Worm (Caenorhabditis elegans): ENCODE measurements around the gene npr-42.

DNA sequence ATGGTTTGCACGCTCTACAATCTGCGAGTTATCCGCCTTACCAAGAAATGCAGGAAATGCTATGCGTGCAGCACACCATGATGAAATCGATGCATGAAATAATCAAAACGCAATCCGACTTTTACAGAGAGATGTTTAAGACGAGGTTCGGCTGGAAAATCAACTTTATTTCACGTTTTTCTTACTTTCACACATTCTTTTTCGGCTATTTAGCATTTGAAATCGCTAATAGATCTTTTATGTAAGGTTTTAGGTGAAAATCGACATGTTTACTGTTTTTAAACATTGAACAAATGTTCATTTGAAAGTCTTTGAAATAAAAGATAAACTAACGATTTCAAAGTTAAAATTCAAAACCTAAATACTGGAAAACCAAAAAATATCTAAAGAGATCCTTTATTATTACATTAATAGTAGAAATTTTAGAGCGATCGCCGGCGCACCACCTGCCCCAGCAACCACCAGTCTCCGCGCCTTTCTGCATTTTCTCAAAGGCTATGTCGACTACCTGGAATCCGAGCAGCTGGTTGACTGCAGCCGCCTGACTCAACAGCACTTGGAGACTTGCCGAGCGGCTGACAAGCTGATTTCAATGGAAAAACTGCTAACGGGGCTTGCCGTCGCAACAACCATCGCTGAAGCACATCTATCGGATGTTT lies 47.8 kb upstream of the npr-42 start:
- TF ChIP-seq R02D3.7 (tag; optimal IDR thresholded peaks at IDR 0.05) (no peak), madf-9 (GFP tag; conservative IDR thresholded peaks at IDR 0.05) (no peak), lin-39 (tag; optimal IDR thresholded peaks at IDR 0.05) (no peak), duxl-1 (tag; optimal IDR thresholded peaks at IDR 0.05; ENCODE audit: poor library complexity) (no peak), nhr-11 (tag; optimal IDR thresholded peaks at IDR 0.05) (no peak), dve-1 (tag; optimal IDR thresholded peaks at IDR 0.05; ENCODE audit: insufficient read depth) (no peak), pha-4 (GFP tag; IDR thresholded peaks at IDR 0.05) (peak; percentile 53), pha-4 (tag; optimal IDR thresholded peaks at IDR 0.05) (no peak), tag-97 (GFP tag; IDR thresholded peaks at IDR 0.05) (no peak), madf-5 (GFP tag; IDR thresholded peaks at IDR 0.05) (no peak), unc-62 (GFP tag; optimal IDR thresholded peaks at IDR 0.05 in 1 of 2) (peak in 1 of 2 experiments; percentile 89), unc-62 (tag; optimal IDR thresholded peaks at IDR 0.05) (no peak)
